Worm (Caenorhabditis elegans): ENCODE results near the gene F38B7.11.

The F38B7.11 gene

ce11 chrV:11541284-11541683 lies 5.6 kb upstream of the F38B7.11 start:
- peak; percentile 67; the same call in 1 of the 2 replicates for TF ChIP-seq ztf-25 (GFP tag; IDR thresholded peaks at IDR 0.05)
- TF ChIP-seq egl-44 (GFP tag; IDR thresholded peaks at IDR 0.05), result no peak
- no peak for TF ChIP-seq ets-4 (GFP tag; optimal IDR thresholded peaks at IDR 0.05)
- TF ChIP-seq cebp-1 (GFP tag; IDR thresholded peaks at IDR 0.05), result peak; percentile 37; the same call in 1 of the 2 replicates
- TF ChIP-seq cebp-1 (tag; optimal IDR thresholded peaks at IDR 0.05), result peak; percentile 68
- peak; percentile 44 for TF ChIP-seq chd-7 (tag; optimal IDR thresholded peaks at IDR 0.05)
- TF ChIP-seq rec-8 (tag; optimal IDR thresholded peaks at IDR 0.05), result no peak
- TF ChIP-seq lin-35 (GFP tag; optimal IDR thresholded peaks at IDR 0.05), result no peak
- 0 out of 2 replicates have a peak, but pooled peaks have one; percentile 54 for TF ChIP-seq ztf-28 (GFP tag; IDR thresholded peaks at IDR 0.05)
- 0 out of 2 replicates have a peak, but pooled peaks have one; percentile 38 for TF ChIP-seq madf-3 (GFP tag; IDR thresholded peaks at IDR 0.05)
- TF ChIP-seq ztf-22 (GFP tag; optimal IDR thresholded peaks at IDR 0.05), result no peak
- TF ChIP-seq F52B5.7 (tag; optimal IDR thresholded peaks at IDR 0.05), result peak; percentile 76
- TF ChIP-seq let-607 (tag; optimal IDR thresholded peaks at IDR 0.05), result peak in 1 of 2 experiments; percentile 20
- no peak for TF ChIP-seq F33H1.4 (GFP tag; IDR thresholded peaks at IDR 0.05)
- TF ChIP-seq unc-62 (GFP tag; optimal IDR thresholded peaks at IDR 0.05), result no peak
- no peak for TF ChIP-seq lsl-1 (GFP tag; optimal IDR thresholded peaks at IDR 0.05)
- TF ChIP-seq bed-1 (GFP tag; IDR thresholded peaks at IDR 0.05), result 0 out of 2 replicates have a peak, but pooled peaks have one; percentile 46
- 0 out of 2 replicates have a peak, but pooled peaks have one; percentile 32 for TF ChIP-seq attf-3 (GFP tag; conservative IDR thresholded peaks at IDR 0.05)
- no peak for TF ChIP-seq attf-6 (GFP tag; IDR thresholded peaks at IDR 0.05)
- no peak for TF ChIP-seq dox-1 (GFP tag; IDR thresholded peaks at IDR 0.05)
- 0 out of 2 replicates have a peak, but pooled peaks have one; percentile 34 for TF ChIP-seq Y53F4B.3 (GFP tag; IDR thresholded peaks at IDR 0.05)
- TF ChIP-seq gei-17 (GFP tag; optimal IDR thresholded peaks at IDR 0.05), result peak; percentile 3
- peak; percentile 19; the same call in 1 of the 2 replicates for TF ChIP-seq ceh-100 (GFP tag; IDR thresholded peaks at IDR 0.05)
- no peak for TF ChIP-seq Y67H2A.10 (GFP tag; conservative IDR thresholded peaks at IDR 0.05)
- peak; percentile 30 for TF ChIP-seq somi-1 (GFP tag; optimal IDR thresholded peaks at IDR 0.05)
- peak; percentile 43; the same call in 1 of the 2 replicates for TF ChIP-seq K11D2.4 (GFP tag; IDR thresholded peaks at IDR 0.05)
- 0 out of 2 replicates have a peak, but pooled peaks have one; percentile 7 for TF ChIP-seq aptf-2 (GFP tag; conservative IDR thresholded peaks at IDR 0.05)
- peak; percentile 6 for TF ChIP-seq ceh-79 (tag; optimal IDR thresholded peaks at IDR 0.05)
- TF ChIP-seq Y53G8AR.9 (GFP tag; conservative IDR thresholded peaks at IDR 0.05), result 0 out of 2 replicates have a peak, but pooled peaks have one; percentile 21
- TF ChIP-seq fkh-3 (tag; optimal IDR thresholded peaks at IDR 0.05), result no peak
- no peak for TF ChIP-seq hlh-12 (tag; optimal IDR thresholded peaks at IDR 0.05)

ce11 chrV:11543564-11543963 lies 3.3 kb upstream of the F38B7.11 start, which contains the start of gene F38B7.2:
Gene F38B7.2 (plus strand): TSS chrV:11543963.
- no peak for TF ChIP-seq lin-40 (tag; optimal IDR thresholded peaks at IDR 0.05)
- TF ChIP-seq pbrm-1 (GFP tag; IDR thresholded peaks at IDR 0.05), result 0 out of 2 replicates have a peak, but pooled peaks have one; percentile 15
- no peak for TF ChIP-seq ZK185.1 (tag; optimal IDR thresholded peaks at IDR 0.05; ENCODE audit: poor library complexity, severe bottlenecking)
- no peak for TF ChIP-seq ztf-18 (tag; optimal IDR thresholded peaks at IDR 0.05)
- no peak for TF ChIP-seq F33H1.4 (GFP tag; IDR thresholded peaks at IDR 0.05)
- no peak for TF ChIP-seq lsy-27 (tag; optimal IDR thresholded peaks at IDR 0.05; ENCODE audit: borderline replicate concordance, insufficient read depth)

Measured in whole organism, young adult.